Fruit fly (Drosophila melanogaster) whole organism, embryonic: Measurements from ENCODE around the gene Ctr9.

Experiments used
- ATbp ChIP-seq: fragments of 200-800 bp; sonication (Bioruptor generic); optimal IDR thresholded peaks from 2 replicates; lab custom pipeline; 2017; ENCODE audit warnings: missing biosample characterization, mild to moderate bottlenecking, missing genetic modification characterization, missing genetic modification reagents
- Aef1 ChIP-seq: fragments of 200-800 bp; sonication (Bioruptor generic); IDR thresholded peaks from 3 replicates; pipeline ENCODE4 v1.3.6; 2022; ENCODE audit warnings: missing biosample characterization, missing genetic modification characterization
- BtbVII ChIP-seq: fragments of 200-800 bp; sonication (Bioruptor generic); optimal IDR thresholded peaks from 3 replicates; lab custom pipeline; 2017; ENCODE audit warnings: missing biosample characterization, mild to moderate bottlenecking, missing genetic modification characterization
- CG10209 ChIP-seq: fragments of 200-800 bp; sonication (Bioruptor generic); optimal IDR thresholded peaks from 3 replicates; lab custom pipeline; 2017; ENCODE audit warnings: missing biosample characterization, mild to moderate bottlenecking, missing genetic modification characterization, missing genetic modification reagents
- CG10366 ChIP-seq: fragments of 200-800 bp; sonication (Bioruptor generic); IDR thresholded peaks from 2 replicates; pipeline ENCODE4 v1.3.6; 2022; ENCODE audit warnings: missing biosample characterization, missing genetic modification characterization
- CG10654 ChIP-seq: fragments of 200-800 bp; sonication (Bioruptor generic); optimal IDR thresholded peaks from 2 replicates; lab custom pipeline; 2016; ENCODE audit warnings: missing biosample characterization, missing genetic modification characterization
- CG10959 ChIP-seq: fragments of 200-800 bp; sonication (Bioruptor generic); IDR thresholded peaks from 2 replicates; pipeline ENCODE4 v1.3.6; 2022; ENCODE audit warnings: missing biosample characterization, missing genetic modification characterization
- CG11696 ChIP-seq: fragments of 200-800 bp; sonication (Bioruptor generic); IDR thresholded peaks from 2 replicates; pipeline ENCODE4 v1.3.6; 2022; ENCODE audit warnings: missing biosample characterization, missing genetic modification characterization
- CG12659 ChIP-seq: fragments of 200-800 bp; sonication (Bioruptor generic); optimal IDR thresholded peaks from 3 replicates; lab custom pipeline; 2017; ENCODE audit warnings: mild to moderate bottlenecking, missing biosample characterization, missing genetic modification reagents, missing genetic modification characterization
- CG12769 ChIP-seq: fragments of 200-800 bp; sonication (Bioruptor generic); optimal IDR thresholded peaks from 2 replicates; lab custom pipeline; 2019; ENCODE audit warnings: missing biosample characterization, mild to moderate bottlenecking, missing genetic modification characterization, moderate library complexity
- CG13894 ChIP-seq: fragments of 200-800 bp; sonication (Bioruptor generic); optimal IDR thresholded peaks from 3 replicates; lab custom pipeline; 2018; ENCODE audit warnings: missing biosample characterization, mild to moderate bottlenecking, missing genetic modification characterization, moderate library complexity
- CG14667 ChIP-seq: fragments of 200-800 bp; sonication (Bioruptor generic); IDR thresholded peaks from 2 replicates; pipeline ENCODE4 v1.3.6; 2022; ENCODE audit warnings: missing biosample characterization, missing genetic modification characterization
- CG14860 ChIP-seq: fragments of 200-800 bp; sonication (Bioruptor generic); IDR thresholded peaks from 3 replicates; pipeline ENCODE4 v1.3.6; 2022; ENCODE audit warnings: missing biosample characterization, missing genetic modification characterization; ENCODE audit not compliant: partially characterized antibody
- CG17359 ChIP-seq: fragments of 200-800 bp; sonication (Bioruptor generic); optimal IDR thresholded peaks from 3 replicates; lab custom pipeline; 2018; ENCODE audit warnings: missing biosample characterization, mild to moderate bottlenecking, missing genetic modification characterization, moderate library complexity
- CG17385 ChIP-seq: fragments of 200-800 bp; sonication (Bioruptor generic); optimal IDR thresholded peaks from 3 replicates; lab custom pipeline; 2018; ENCODE audit warnings: missing biosample characterization, mild to moderate bottlenecking, missing genetic modification characterization
- CG17912 ChIP-seq: fragments of 200-800 bp; sonication (Bioruptor generic); optimal IDR thresholded peaks from 2 replicates; lab custom pipeline; 2018; ENCODE audit warnings: missing biosample characterization, mild to moderate bottlenecking, missing genetic modification characterization
- CG1792 ChIP-seq: fragments of 200-800 bp; sonication (Bioruptor generic); optimal IDR thresholded peaks from 2 replicates; lab custom pipeline; 2016; ENCODE audit warnings: missing biosample characterization, missing genetic modification characterization
- CG2875 ChIP-seq: fragments of 200-800 bp; sonication (Bioruptor generic); optimal IDR thresholded peaks from 2 replicates; lab custom pipeline; 2017; ENCODE audit warnings: missing biosample characterization, mild to moderate bottlenecking, missing genetic modification characterization, missing genetic modification reagents
- CG3838 ChIP-seq: fragments of 200-800 bp; sonication (Bioruptor generic); optimal IDR thresholded peaks from 3 replicates; lab custom pipeline; 2016; ENCODE audit warnings: missing biosample characterization, missing genetic modification characterization
- CG6272 ChIP-seq: fragments of 200-800 bp; sonication (Bioruptor generic); IDR thresholded peaks from 2 replicates; pipeline ENCODE4 v1.3.6; 2022; ENCODE audit warnings: missing biosample characterization, missing genetic modification characterization
- CG7786 ChIP-seq: fragments of 200-800 bp; sonication (Bioruptor generic); optimal IDR thresholded peaks from 2 replicates; lab custom pipeline; 2016; ENCODE audit warnings: missing biosample characterization, missing genetic modification characterization
- CG7987 ChIP-seq: fragments of 200-800 bp; sonication (Bioruptor generic); optimal IDR thresholded peaks from 2 replicates; lab custom pipeline; 2018; ENCODE audit warnings: missing biosample characterization, mild to moderate bottlenecking, missing genetic modification characterization, moderate library complexity
- CG8089 ChIP-seq: fragments of 200-800 bp; sonication (Bioruptor generic); optimal IDR thresholded peaks from 3 replicates; lab custom pipeline; 2016; ENCODE audit warnings: missing biosample characterization, missing genetic modification characterization
- CG8944 ChIP-seq: fragments of 200-800 bp; sonication (Bioruptor generic); optimal IDR thresholded peaks from 3 replicates; lab custom pipeline; 2016; ENCODE audit warnings: missing biosample characterization, missing genetic modification characterization
- Camta ChIP-seq: fragments of 200-800 bp; sonication (Bioruptor generic); optimal IDR thresholded peaks from 2 replicates; lab custom pipeline; 2016; ENCODE audit warnings: missing biosample characterization, missing genetic modification characterization
- Hmx ChIP-seq: fragments of 200-800 bp; sonication (Bioruptor generic); optimal IDR thresholded peaks from 2 replicates; lab custom pipeline; 2016; ENCODE audit warnings: missing biosample characterization, missing genetic modification characterization
- Hr78 ChIP-seq, 2 experiments: fragments of 200-800 bp in 1 of 2; fragments of >200 bp in 1 of 2; sonication (Bioruptor generic) in 1 of 2; optimal IDR thresholded peaks; 2 replicates each; lab custom pipeline; 2017 to 2019; ENCODE audit warnings: missing biosample characterization in 2 of 2, missing genetic modification characterization in 2 of 2, mild to moderate bottlenecking in 1 of 2, moderate library complexity in 1 of 2
- Mrtf ChIP-seq: fragments of 200-800 bp; sonication (Bioruptor generic); IDR thresholded peaks from 3 replicates; pipeline ENCODE4 v1.3.6; 2022; ENCODE audit warnings: missing biosample characterization, missing genetic modification characterization
- NC2β ChIP-seq: fragments of 200-800 bp; sonication (Bioruptor generic); optimal IDR thresholded peaks from 2 replicates; lab custom pipeline; 2016; ENCODE audit warnings: missing biosample characterization, missing genetic modification characterization
- NFAT ChIP-seq: fragments of 200-800 bp; sonication (Bioruptor generic); IDR thresholded peaks from 2 replicates; pipeline ENCODE4 v1.3.6; 2022; ENCODE audit warnings: missing biosample characterization, missing genetic modification characterization
- NK7.1 ChIP-seq: fragments of 200-800 bp; sonication (Bioruptor generic); optimal IDR thresholded peaks from 3 replicates; lab custom pipeline; 2016; ENCODE audit warnings: missing biosample characterization, missing genetic modification characterization
- PHDP ChIP-seq: fragments of 200-800 bp; sonication (Bioruptor generic); optimal IDR thresholded peaks from 3 replicates; lab custom pipeline; 2018; ENCODE audit warnings: missing biosample characterization, mild to moderate bottlenecking, missing genetic modification characterization, moderate library complexity
- Rfx ChIP-seq: fragments of 200-800 bp; sonication (Bioruptor generic); IDR thresholded peaks from 2 replicates; pipeline ENCODE4 v1.3.6; 2022; ENCODE audit warnings: missing biosample characterization, missing genetic modification characterization
- Xrp1 ChIP-seq: fragments of 200-800 bp; sonication (Bioruptor generic); IDR thresholded peaks from 2 replicates; pipeline ENCODE4 v1.3.6; 2022; ENCODE audit warnings: missing biosample characterization, missing genetic modification characterization
- al ChIP-seq: fragments of 200-800 bp; sonication (Bioruptor generic); IDR thresholded peaks from 2 replicates; pipeline ENCODE4 v1.3.6; 2022; ENCODE audit warnings: missing biosample characterization, missing genetic modification characterization
- amos ChIP-seq: fragments of 200-800 bp; sonication (Bioruptor generic); IDR thresholded peaks from 2 replicates; pipeline ENCODE4 v1.3.6; 2022; ENCODE audit warnings: missing biosample characterization, missing genetic modification characterization; ENCODE audit not compliant: partially characterized antibody
- crp ChIP-seq, 2 experiments: fragments of 200-800 bp; sonication (Bioruptor generic); optimal IDR thresholded peaks; 2 replicates in 1 of 2; 3 replicates in 1 of 2; lab custom pipeline; 2017; ENCODE audit warnings: missing biosample characterization in 2 of 2, missing genetic modification characterization in 2 of 2, mild to moderate bottlenecking in 1 of 2, moderate library complexity in 1 of 2
- gcm2 ChIP-seq: fragments of 200-800 bp; sonication (Bioruptor generic); optimal IDR thresholded peaks from 2 replicates; lab custom pipeline; 2016; ENCODE audit warnings: missing biosample characterization, missing genetic modification characterization
- gsb ChIP-seq: fragments of 200-800 bp; sonication (Bioruptor generic); IDR thresholded peaks from 2 replicates; pipeline ENCODE4 v1.3.6; 2022; ENCODE audit warnings: missing biosample characterization, missing genetic modification characterization
- lbe ChIP-seq: fragments of 200-800 bp; sonication (Bioruptor generic); optimal IDR thresholded peaks from 2 replicates; lab custom pipeline; 2016; ENCODE audit warnings: missing biosample characterization, mild to moderate bottlenecking, missing genetic modification characterization
- lilli ChIP-seq: fragments of 200-800 bp; sonication (Bioruptor generic); optimal IDR thresholded peaks from 3 replicates; lab custom pipeline; 2016; ENCODE audit warnings: missing biosample characterization, missing genetic modification characterization
- lola ChIP-seq, 3 experiments: fragments of >200 bp in 2 of 3; fragments of 200-800 bp in 1 of 3; sonication (Bioruptor generic) in 1 of 3; optimal IDR thresholded peaks; 2 replicates each; lab custom pipeline; 2017 to 2019; ENCODE audit warnings: missing biosample characterization in 3 of 3, missing genetic modification characterization in 3 of 3, mild to moderate bottlenecking in 1 of 3, moderate library complexity in 1 of 3
- pan ChIP-seq, 4 experiments: fragments of >200 bp in 3 of 4; fragments of 200-800 bp in 1 of 4; sonication (Bioruptor generic) in 1 of 4; optimal IDR thresholded peaks in 3 of 4; IDR thresholded peaks in 1 of 4; 2 replicates each; pipeline versions ENCODE4 v1.3.6 to Lab custom; 2017 to 2022; ENCODE audit warnings: missing biosample characterization in 2 of 4, missing genetic modification characterization in 2 of 4, mixed read lengths in 1 of 4
- rib ChIP-seq: fragments of 200-800 bp; sonication (Bioruptor generic); IDR thresholded peaks from 2 replicates; pipeline ENCODE4 v1.3.6; 2022; ENCODE audit warnings: missing biosample characterization, missing genetic modification characterization
- sd ChIP-seq: fragments of 200-800 bp; sonication (Bioruptor generic); optimal IDR thresholded peaks from 3 replicates; lab custom pipeline; 2018; ENCODE audit warnings: missing biosample characterization, mild to moderate bottlenecking, missing genetic modification characterization, moderate library complexity
- sisA ChIP-seq: fragments of 200-800 bp; sonication (Bioruptor generic); IDR thresholded peaks from 2 replicates; pipeline ENCODE4 v1.3.6; 2022; ENCODE audit warnings: missing biosample characterization, missing genetic modification characterization
- twi ChIP-seq: fragments of 200-800 bp; optimal IDR thresholded peaks from 2 replicates; lab custom pipeline; 2019; ENCODE audit warnings: missing biosample characterization, mild to moderate bottlenecking, missing genetic modification characterization, moderate library complexity
- z ChIP-seq: fragments of 200-800 bp; sonication (Bioruptor generic); IDR thresholded peaks from 3 replicates; pipeline ENCODE4 v1.3.6; 2022; ENCODE audit warnings: missing biosample characterization, missing genetic modification characterization
- zen ChIP-seq: fragments of 200-800 bp; sonication (Bioruptor generic); optimal IDR thresholded peaks from 3 replicates; lab custom pipeline; 2018; ENCODE audit warnings: missing biosample characterization, mild to moderate bottlenecking, missing genetic modification characterization, moderate library complexity

Ctr9 gene

dm6 chr3L:1300076-1300635, 6.9 kb upstream of the Ctr9 start (continued):
- no peak for TF ChIP-seq gsb
- TF ChIP-seq sisA (GFP tag; lab: Robert Waterston, UW), result peak; percentile 62
- no peak for TF ChIP-seq z (GFP tag; lab: Robert Waterston, UW)
- peak; percentile 88 for TF ChIP-seq BtbVII (GFP tag; lab: Kevin White, UChicago)
- peak; percentile 79 for TF ChIP-seq CG10366 (GFP tag; lab: Robert Waterston, UW)
- TF ChIP-seq CG13894 (tag; lab: Kevin White, UChicago), result peak; percentile 23
- peak; percentile 84 for TF ChIP-seq zen
- peak; percentile 63 for TF ChIP-seq al
- peak; percentile 85 for TF ChIP-seq PHDP (tag; lab: Kevin White, UChicago)
- peak; percentile 5 for TF ChIP-seq CG8944
- peak; percentile 87 for TF ChIP-seq CG17359 (tag; lab: Kevin White, UChicago)
- TF ChIP-seq crp (GFP tag; optimal IDR thresholded peaks at IDR 0.05; lab: Kevin White, UChicago), result peak in 1 of 2 experiments; percentile 39
- peak; percentile 96 for TF ChIP-seq twi (tag; lab: Kevin White, UChicago)
- peak; percentile 19 for TF ChIP-seq CG7786
- TF ChIP-seq pan (optimal IDR thresholded peaks at IDR 0.05; lab: Kevin White, UChicago), result no peak
- TF ChIP-seq pan (GFP tag; optimal IDR thresholded peaks at IDR 0.05 in 1 of 2, IDR thresholded peaks at IDR 0.05 in 1 of 2), result peak in 1 of 2 experiments; percentile 82
- TF ChIP-seq Mrtf (GFP tag; lab: Robert Waterston, UW), result peak; percentile 70; the same call in 1 of the 3 replicates
- no peak for TF ChIP-seq CG14860 (GFP tag; lab: Robert Waterston, UW)
- TF ChIP-seq lbe (GFP tag; lab: Kevin White, UChicago), result peak; percentile 79
- TF ChIP-seq lilli (GFP tag; lab: Kevin White, UChicago), result peak; percentile 70
- TF ChIP-seq CG10654 (GFP tag; lab: Kevin White, UChicago), result peak; percentile 72
- TF ChIP-seq Xrp1, result peak; percentile 93
- peak; percentile 81 for TF ChIP-seq CG2875 (GFP tag; lab: Kevin White, UChicago)
- peak; percentile 84 for TF ChIP-seq ATbp (GFP tag; lab: Kevin White, UChicago)
- TF ChIP-seq CG14667 (GFP tag; lab: Robert Waterston, UW), result peak; percentile 74
- TF ChIP-seq CG10209 (GFP tag; lab: Kevin White, UChicago), result peak; percentile 79
- TF ChIP-seq NFAT (GFP tag; lab: Robert Waterston, UW), result peak; percentile 35; the same call in 1 of the 2 replicates
- TF ChIP-seq CG8089 (GFP tag; lab: Kevin White, UChicago), result no peak
- peak; percentile 19 for TF ChIP-seq NC2β (GFP tag; lab: Kevin White, UChicago)
- TF ChIP-seq Rfx (GFP tag; lab: Robert Waterston, UW), result peak; percentile 77
- TF ChIP-seq CG17385 (GFP tag; lab: Kevin White, UChicago), result peak; percentile 79
- peak; percentile 82 for TF ChIP-seq CG10959 (GFP tag; lab: Robert Waterston, UW)
- TF ChIP-seq CG11696, result peak; percentile 69
- no peak for TF ChIP-seq CG17912
- no peak; the same call in 1 of the 2 replicates for TF ChIP-seq rib (GFP tag; lab: Robert Waterston, UW)
- TF ChIP-seq CG7987 (GFP tag; lab: Kevin White, UChicago), result peak; percentile 33
- TF ChIP-seq Hmx, result no peak
- peak; percentile 38 for TF ChIP-seq Camta (GFP tag; lab: Kevin White, UChicago)
- TF ChIP-seq sd (tag; lab: Kevin White, UChicago), result peak; percentile 93
- TF ChIP-seq CG3838 (GFP tag; lab: Kevin White, UChicago), result peak; percentile 30
- TF ChIP-seq NK7.1, result no peak
- TF ChIP-seq CG1792 (GFP tag; lab: Kevin White, UChicago), result no peak
- peak; percentile 62 for TF ChIP-seq CG6272
- peak; percentile 7 for TF ChIP-seq gcm2 (GFP tag; lab: Kevin White, UChicago)
- TF ChIP-seq CG12769, result peak; percentile 66
- peak; percentile 75 for TF ChIP-seq CG12659 (GFP tag; lab: Kevin White, UChicago)
- no peak for TF ChIP-seq amos (GFP tag; lab: Robert Waterston, UW)
- peak in 1 of 2 experiments; percentile 70 for TF ChIP-seq Hr78 (GFP tag; optimal IDR thresholded peaks at IDR 0.05; lab: Kevin White, UChicago)
- TF ChIP-seq lola (GFP tag; optimal IDR thresholded peaks at IDR 0.05; lab: Kevin White, UChicago), result peak in 1 of 3 experiments; percentile 88
- TF ChIP-seq Aef1 (GFP tag; lab: Robert Waterston, UW), result peak; percentile 53; the same call in 2 of the 3 replicates
